Worm (Caenorhabditis elegans): ENCODE data around the gene T05C12.11.

ce11 chrII:8212680-8213079 is 42.4 kb upstream of the T05C12.11 start, which contains the start of gene twk-3:
- TF ChIP-seq ceh-13 (GFP tag; optimal IDR thresholded peaks at IDR 0.05) = no peak
- no peak for TF ChIP-seq scrt-1 (GFP tag; IDR thresholded peaks at IDR 0.05)
- no peak for TF ChIP-seq ama-1 (optimal IDR thresholded peaks at IDR 0.05)
- TF ChIP-seq flt-1 (GFP tag; IDR thresholded peaks at IDR 0.05) = no peak
- no peak for TF ChIP-seq hmbx-1 (tag; optimal IDR thresholded peaks at IDR 0.05)
- no peak for TF ChIP-seq pes-1 (GFP tag; IDR thresholded peaks at IDR 0.05)
- no peak for TF ChIP-seq ceh-36 (tag; optimal IDR thresholded peaks at IDR 0.05)
- TF ChIP-seq ets-7 (tag; optimal IDR thresholded peaks at IDR 0.05) = no peak
- no peak for TF ChIP-seq sea-1 (GFP tag; conservative IDR thresholded peaks at IDR 0.05)
- no peak for TF ChIP-seq B0310.2 (tag; optimal IDR thresholded peaks at IDR 0.05)
